Worm (Caenorhabditis elegans): ENCODE data around the gene idpb-5.

idpb-5 gene

DNA sequence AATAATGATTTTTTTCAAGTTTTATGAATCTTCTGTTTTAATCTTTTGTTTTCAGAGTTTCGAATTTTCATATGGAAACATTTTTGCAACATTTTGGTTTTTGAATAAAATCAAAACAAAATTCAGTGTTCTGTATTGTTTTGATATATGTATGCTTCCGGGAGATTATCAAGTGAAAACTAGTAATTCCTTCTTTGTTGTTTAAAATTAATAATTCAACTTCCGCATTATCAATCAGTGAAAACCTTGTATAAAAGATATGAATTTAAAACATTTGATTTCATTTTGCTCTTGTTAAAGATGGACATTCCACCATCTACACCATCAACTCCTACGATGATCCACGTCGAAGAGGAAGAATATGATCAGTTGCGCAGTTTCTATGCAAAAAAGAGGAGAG is 40.4 kb downstream of the idpb-5 start, which contains the start of gene sulp-5:
sulp-5 (plus strand) TSS at position 301 of the 400 bp plus-strand sequence.
- TF ChIP-seq crh-2 (tag; optimal IDR thresholded peaks at IDR 0.05) (no peak), sma-9 (GFP tag; optimal IDR thresholded peaks at IDR 0.05) (no peak), sma-9 (tag; optimal IDR thresholded peaks at IDR 0.05) (no peak), ceh-16 (tag; optimal IDR thresholded peaks at IDR 0.05) (no peak), nhr-77 (tag; optimal IDR thresholded peaks at IDR 0.05) (no peak), peb-1 (tag; optimal IDR thresholded peaks at IDR 0.05) (no peak), snpc-4 (tag; optimal IDR thresholded peaks at IDR 0.05) (no peak), nhr-11 (tag; optimal IDR thresholded peaks at IDR 0.05) (no peak), nhr-237 (tag; optimal IDR thresholded peaks at IDR 0.05) (no peak), skn-1 (tag; optimal IDR thresholded peaks at IDR 0.05) (no peak)

DNA sequence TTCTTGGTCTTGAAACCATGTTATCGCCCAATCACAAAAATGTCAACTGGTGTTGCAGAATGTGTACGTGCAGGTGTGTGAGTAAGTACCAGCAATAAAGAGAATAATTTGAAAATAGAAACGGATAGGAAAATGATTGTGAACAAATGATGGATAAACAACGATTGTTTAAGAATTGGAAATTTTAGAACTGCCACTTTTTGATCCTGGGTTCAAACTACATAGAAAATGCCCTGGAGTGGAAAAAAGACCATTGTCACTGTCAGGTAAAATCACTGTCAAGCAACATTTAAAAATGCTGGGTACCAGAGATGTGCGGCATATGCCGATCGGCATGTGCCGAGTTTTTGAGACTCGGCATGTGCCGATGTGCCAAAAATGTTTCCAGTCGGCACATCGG is 43.9 kb downstream of the idpb-5 start:
- peak; percentile 2 for TF ChIP-seq sma-9 (GFP tag; optimal IDR thresholded peaks at IDR 0.05)
- TF ChIP-seq sma-9 (tag; optimal IDR thresholded peaks at IDR 0.05), result no peak
- peak; percentile 34 for TF ChIP-seq nhr-129 (tag; optimal IDR thresholded peaks at IDR 0.05)
- TF ChIP-seq mdl-1 (tag; optimal IDR thresholded peaks at IDR 0.05), result no peak

DNA sequence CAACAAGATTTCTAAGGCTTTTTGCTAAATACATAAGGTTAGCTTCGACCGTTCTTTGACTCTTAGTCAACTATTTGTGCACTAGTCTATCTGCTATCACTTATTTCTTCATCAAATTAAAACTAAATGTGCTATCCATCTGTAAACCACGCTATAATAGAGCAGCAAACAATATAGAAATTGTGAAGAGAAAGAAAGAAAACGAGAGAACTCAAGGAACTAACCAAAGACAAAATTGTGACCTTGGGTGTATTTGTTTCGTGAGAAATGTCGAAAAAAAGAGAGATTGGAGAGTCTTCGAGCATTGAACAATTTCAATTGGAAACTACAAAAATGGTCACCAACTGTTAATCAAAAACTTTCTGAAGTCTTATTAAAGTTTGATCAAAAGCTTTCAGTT is 45.8 kb downstream of the idpb-5 start:
- TF ChIP-seq sma-9 (GFP tag; optimal IDR thresholded peaks at IDR 0.05), result peak; percentile 71
- TF ChIP-seq sma-9 (tag; optimal IDR thresholded peaks at IDR 0.05), result no peak
- TF ChIP-seq crh-2 (tag; optimal IDR thresholded peaks at IDR 0.05), result peak; percentile 44
- TF ChIP-seq sma-3 (GFP tag; optimal IDR thresholded peaks at IDR 0.05), result no peak
- peak; percentile 50 for TF ChIP-seq fos-1 (tag; optimal IDR thresholded peaks at IDR 0.05)
- TF ChIP-seq F13H6.1 (tag; optimal IDR thresholded peaks at IDR 0.05), result peak; percentile 4
- no peak for TF ChIP-seq ZK546.5 (tag; optimal IDR thresholded peaks at IDR 0.05)
- TF ChIP-seq nhr-129 (tag; optimal IDR thresholded peaks at IDR 0.05), result peak; percentile 65

DNA sequence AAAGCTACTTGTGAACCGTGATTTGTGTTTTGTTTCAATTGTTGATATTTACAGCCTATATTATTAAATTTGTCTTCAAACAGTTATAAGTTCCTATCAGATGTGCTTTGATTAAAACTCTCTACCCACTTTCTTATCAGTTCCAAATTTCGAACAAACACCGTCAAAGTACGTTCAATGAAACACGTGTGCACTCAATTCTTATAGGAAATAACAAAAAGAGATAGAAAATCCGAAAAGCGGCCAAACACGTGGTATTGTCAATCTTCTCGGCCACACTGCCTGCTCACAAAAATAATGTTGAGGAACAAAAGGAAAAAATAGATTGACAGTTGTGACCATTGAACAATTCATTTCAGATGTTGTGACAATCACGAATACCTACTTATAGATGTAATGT is 46.6 kb downstream of the idpb-5 start:
- peak; percentile 3 for TF ChIP-seq nhr-6 (tag; optimal IDR thresholded peaks at IDR 0.05)
- peak; percentile 82 for TF ChIP-seq crh-2 (tag; optimal IDR thresholded peaks at IDR 0.05)
- TF ChIP-seq ztf-1 (GFP tag; conservative IDR thresholded peaks at IDR 0.05), result no peak
- TF ChIP-seq nhr-21 (tag; optimal IDR thresholded peaks at IDR 0.05), result peak; percentile 58
- TF ChIP-seq snpc-4 (tag; optimal IDR thresholded peaks at IDR 0.05), result no peak
- TF ChIP-seq fos-1 (tag; optimal IDR thresholded peaks at IDR 0.05), result peak; percentile 10
- peak; percentile 51 for TF ChIP-seq C34F6.9 (tag; optimal IDR thresholded peaks at IDR 0.05)
- TF ChIP-seq lsy-2 (tag; optimal IDR thresholded peaks at IDR 0.05), result peak in 1 of 2 experiments; percentile 74
- peak; percentile 51 for TF ChIP-seq egl-27 (tag; optimal IDR thresholded peaks at IDR 0.05)
- TF ChIP-seq nhr-129 (tag; optimal IDR thresholded peaks at IDR 0.05), result peak; percentile 91
- TF ChIP-seq gmeb-1 (tag; optimal IDR thresholded peaks at IDR 0.05), result peak; percentile 70
- TF ChIP-seq sma-3 (GFP tag; optimal IDR thresholded peaks at IDR 0.05), result peak; percentile 52
- peak; percentile 25 for TF ChIP-seq lin-13 (GFP tag; optimal IDR thresholded peaks at IDR 0.05)
- peak; percentile 60 for TF ChIP-seq ztf-4 (tag; optimal IDR thresholded peaks at IDR 0.05)
- TF ChIP-seq blmp-1 (tag; optimal IDR thresholded peaks at IDR 0.05; ENCODE audit: insufficient read depth), result peak; percentile 69
- no peak for TF ChIP-seq nhr-11 (tag; optimal IDR thresholded peaks at IDR 0.05)
- TF ChIP-seq mab-5 (tag; optimal IDR thresholded peaks at IDR 0.05), result no peak
- TF ChIP-seq F13H6.1 (tag; optimal IDR thresholded peaks at IDR 0.05), result peak; percentile 87
- no peak for TF ChIP-seq nhr-12 (tag; optimal IDR thresholded peaks at IDR 0.05)
- TF ChIP-seq nhr-25 (tag; optimal IDR thresholded peaks at IDR 0.05), result peak; percentile 13
- TF ChIP-seq mdl-1 (tag; optimal IDR thresholded peaks at IDR 0.05), result peak in 1 of 2 experiments; percentile 84
- TF ChIP-seq sma-9 (GFP tag; optimal IDR thresholded peaks at IDR 0.05), result peak; percentile 95
- no peak for TF ChIP-seq sma-9 (tag; optimal IDR thresholded peaks at IDR 0.05)
- TF ChIP-seq lin-11 (tag; optimal IDR thresholded peaks at IDR 0.05), result no peak
- no peak for TF ChIP-seq elt-3 (tag; optimal IDR thresholded peaks at IDR 0.05)

DNA sequence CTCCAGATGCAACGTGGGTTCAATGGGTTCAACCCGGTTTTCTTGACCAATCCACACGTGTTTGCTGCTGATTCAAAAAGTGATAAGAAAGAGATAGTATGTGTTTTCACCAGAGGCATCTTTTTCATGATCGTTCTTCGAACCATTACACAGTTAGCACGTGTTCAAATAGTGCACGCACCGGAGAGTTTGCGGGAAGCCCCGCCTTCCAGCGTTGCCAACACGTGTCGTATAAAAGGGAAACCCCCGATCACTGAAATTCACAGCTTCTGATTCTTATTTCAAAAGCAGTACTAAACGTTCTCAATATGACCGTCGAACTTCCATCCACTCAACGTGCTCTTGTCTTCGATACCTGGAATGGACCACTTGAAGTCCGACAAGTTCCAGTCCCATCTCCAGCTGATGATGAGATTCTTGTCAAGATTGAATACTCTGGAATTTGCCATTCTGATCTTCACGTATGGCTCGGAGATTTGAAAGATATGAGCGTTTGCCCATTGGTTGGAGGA is 48.7 kb downstream of the idpb-5 start, which contains the start of gene adh-1:
adh-1 (plus strand) TSS at position 261 of the 512 bp plus-strand sequence.
- TF ChIP-seq ceh-16 (tag; optimal IDR thresholded peaks at IDR 0.05), result no peak
- TF ChIP-seq blmp-1 (tag; optimal IDR thresholded peaks at IDR 0.05; ENCODE audit: insufficient read depth), result peak; percentile 73
- peak; percentile 88 for TF ChIP-seq F13H6.1 (tag; optimal IDR thresholded peaks at IDR 0.05)
- TF ChIP-seq ZK546.5 (tag; optimal IDR thresholded peaks at IDR 0.05), result no peak
- TF ChIP-seq nhr-129 (tag; optimal IDR thresholded peaks at IDR 0.05), result peak; percentile 87
- TF ChIP-seq lin-11 (tag; optimal IDR thresholded peaks at IDR 0.05), result no peak
- peak; percentile 54 for TF ChIP-seq fos-1 (tag; optimal IDR thresholded peaks at IDR 0.05)
- TF ChIP-seq ama-1 (optimal IDR thresholded peaks at IDR 0.05), result peak; percentile 96
- TF ChIP-seq sma-9 (GFP tag; optimal IDR thresholded peaks at IDR 0.05), result peak; percentile 98
- TF ChIP-seq sma-9 (tag; optimal IDR thresholded peaks at IDR 0.05), result peak; percentile 72
- TF ChIP-seq gmeb-1 (tag; optimal IDR thresholded peaks at IDR 0.05), result peak; percentile 62
- TF ChIP-seq lin-13 (GFP tag; optimal IDR thresholded peaks at IDR 0.05), result peak; percentile 1
- peak; percentile 73 for TF ChIP-seq sma-3 (GFP tag; optimal IDR thresholded peaks at IDR 0.05)
- peak; percentile 27 for TF ChIP-seq snpc-4 (tag; optimal IDR thresholded peaks at IDR 0.05)
- TF ChIP-seq egl-27 (tag; optimal IDR thresholded peaks at IDR 0.05), result peak; percentile 59
- TF ChIP-seq nhr-6 (tag; optimal IDR thresholded peaks at IDR 0.05), result peak; percentile 30
- TF ChIP-seq mdl-1 (tag; optimal IDR thresholded peaks at IDR 0.05), result peak; percentile 89 to 95
- TF ChIP-seq peb-1 (tag; optimal IDR thresholded peaks at IDR 0.05), result no peak
- TF ChIP-seq Y55F3AM.14 (GFP tag; optimal IDR thresholded peaks at IDR 0.05), result peak; percentile 25
- no peak for TF ChIP-seq aly-2 (tag; optimal IDR thresholded peaks at IDR 0.05)
- peak; percentile 97 for TF ChIP-seq nhr-21 (tag; optimal IDR thresholded peaks at IDR 0.05)
- no peak for TF ChIP-seq nhr-10 (tag; optimal IDR thresholded peaks at IDR 0.05)
- no peak for TF ChIP-seq nhr-11 (tag; optimal IDR thresholded peaks at IDR 0.05)
- peak; percentile 76 for TF ChIP-seq nhr-25 (tag; optimal IDR thresholded peaks at IDR 0.05)
- peak; percentile 46 for TF ChIP-seq C34F6.9 (tag; optimal IDR thresholded peaks at IDR 0.05)
- peak; percentile 81 for TF ChIP-seq crh-2 (tag; optimal IDR thresholded peaks at IDR 0.05)
- peak in 1 of 2 experiments; percentile 59 for TF ChIP-seq lsy-2 (tag; optimal IDR thresholded peaks at IDR 0.05)
